Fruit fly (Drosophila melanogaster) whole organism, prepupa: Measurements from ENCODE around the gene x16.

ENCODE experiments used
- Blimp-1 ChIP-seq: fragments of 200-800 bp; sonication (Bioruptor generic); optimal IDR thresholded peaks from 3 replicates; lab custom pipeline; 2017; ENCODE audit warnings: missing biosample characterization, missing genetic modification characterization, mild to moderate bottlenecking, moderate library complexity, missing genetic modification reagents
- fd85E ChIP-seq: fragments of 200-800 bp; sonication (Bioruptor generic); optimal IDR thresholded peaks from 3 replicates; lab custom pipeline; 2016; ENCODE audit warnings: missing biosample characterization, missing genetic modification characterization

- no peak for TF ChIP-seq Blimp-1 (GFP tag; lab: Kevin White, UChicago)
- no peak for TF ChIP-seq fd85E (GFP tag; lab: Kevin White, UChicago)
Measured at dm6 chr2L:6925114-6925513, 5.1 kb upstream of the x16 start.
